Worm (Caenorhabditis elegans): Measurements from ENCODE around the gene B0228.1.

DNA sequence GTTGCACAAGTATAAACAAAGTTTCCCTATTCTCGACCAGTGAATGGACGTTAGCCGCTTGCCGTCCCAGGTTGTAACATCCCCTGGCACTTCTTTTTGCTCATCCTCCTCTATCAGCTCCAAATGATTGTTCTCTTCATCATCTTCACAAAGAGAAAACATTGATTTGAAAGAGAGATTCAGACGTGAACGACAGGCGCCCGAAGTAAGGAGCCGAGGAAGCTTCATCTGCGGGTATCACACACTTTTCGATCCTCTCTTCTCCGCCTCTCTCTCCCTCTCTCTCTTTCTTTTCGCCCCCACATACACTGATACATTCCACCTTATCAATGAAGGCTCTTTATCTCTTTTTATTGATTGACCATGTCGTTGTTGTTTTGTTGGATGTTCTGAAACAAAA lies 32.4 kb upstream of the B0228.1 start:
- TF ChIP-seq skn-1 (tag; optimal IDR thresholded peaks at IDR 0.05) (no peak), ama-1 (optimal IDR thresholded peaks at IDR 0.05) (no peak), mdl-1 (tag; optimal IDR thresholded peaks at IDR 0.05) (no peak), fos-1 (tag; optimal IDR thresholded peaks at IDR 0.05) (no peak)
